Fruit fly (Drosophila melanogaster) whole organism, embryonic: ENCODE data around the gene CG32161.
A peak's percentile ranks its signal among the peaks of the same experiment; 100 is the strongest.

Source experiments
- Bgb ChIP-seq: fragments of 200-800 bp; sonication (Bioruptor generic); IDR thresholded peaks from 2 replicates; pipeline ENCODE4 v1.3.6; 2022; ENCODE audit warnings: missing biosample characterization, missing genetic modification characterization; ENCODE audit not compliant: partially characterized antibody
- CG10462 ChIP-seq: fragments of 200-800 bp; sonication (Bioruptor generic); optimal IDR thresholded peaks from 2 replicates; lab custom pipeline; 2016; ENCODE audit warnings: missing biosample characterization, missing genetic modification characterization
- CG11247 ChIP-seq: fragments of 200-800 bp; sonication (Bioruptor generic); IDR thresholded peaks from 2 replicates; pipeline ENCODE4 v1.3.6; 2022; ENCODE audit warnings: missing biosample characterization, missing genetic modification characterization
- CG12155 ChIP-seq: fragments of 200-800 bp; sonication (Bioruptor generic); optimal IDR thresholded peaks from 3 replicates; lab custom pipeline; 2016; ENCODE audit warnings: missing biosample characterization, missing genetic modification characterization
- CG12659 ChIP-seq: fragments of 200-800 bp; sonication (Bioruptor generic); optimal IDR thresholded peaks from 3 replicates; lab custom pipeline; 2017; ENCODE audit warnings: mild to moderate bottlenecking, missing biosample characterization, missing genetic modification reagents, missing genetic modification characterization
- CG17186 ChIP-seq: fragments of 200-800 bp; sonication (Bioruptor generic); optimal IDR thresholded peaks from 3 replicates; lab custom pipeline; 2017; ENCODE audit warnings: missing biosample characterization, missing genetic modification reagents, missing genetic modification characterization
- CG18262 ChIP-seq: fragments of 200-800 bp; optimal IDR thresholded peaks from 3 replicates; lab custom pipeline; 2019; ENCODE audit warnings: missing biosample characterization, mild to moderate bottlenecking, missing genetic modification characterization, moderate library complexity
- CG2712 ChIP-seq: fragments of 200-800 bp; optimal IDR thresholded peaks from 3 replicates; lab custom pipeline; 2019; ENCODE audit warnings: missing biosample characterization, mild to moderate bottlenecking, missing genetic modification characterization, moderate library complexity
- CG30431 ChIP-seq: fragments of 200-800 bp; sonication (Bioruptor generic); optimal IDR thresholded peaks from 2 replicates; lab custom pipeline; 2017; ENCODE audit warnings: missing biosample characterization, missing genetic modification characterization
- CG4404 ChIP-seq: fragments of 200-800 bp; sonication (Bioruptor generic); IDR thresholded peaks from 2 replicates; pipeline ENCODE4 v1.3.6; 2022; ENCODE audit warnings: missing biosample characterization, missing genetic modification characterization
- CG5953 ChIP-seq: fragments of 200-800 bp; sonication (Bioruptor generic); IDR thresholded peaks from 2 replicates; pipeline ENCODE4 v1.3.6; 2022; ENCODE audit warnings: missing biosample characterization, missing genetic modification characterization
- CG6654 ChIP-seq: fragments of 200-800 bp; sonication (Bioruptor generic); optimal IDR thresholded peaks from 2 replicates; lab custom pipeline; 2017; ENCODE audit warnings: missing biosample characterization, mild to moderate bottlenecking, missing genetic modification characterization
- CG6683 ChIP-seq: fragments of 200-800 bp; sonication (Bioruptor generic); optimal IDR thresholded peaks from 2 replicates; lab custom pipeline; 2017; ENCODE audit warnings: missing biosample characterization, mild to moderate bottlenecking, missing genetic modification characterization, missing genetic modification reagents
- CG7357 ChIP-seq: fragments of 200-800 bp; sonication (Bioruptor generic); IDR thresholded peaks from 3 replicates; pipeline ENCODE4 v1.3.6; 2022; ENCODE audit warnings: missing biosample characterization, missing genetic modification characterization
- CG7372 ChIP-seq: fragments of 200-800 bp; sonication (Bioruptor generic); IDR thresholded peaks from 2 replicates; pipeline ENCODE4 v1.3.6; 2022; ENCODE audit warnings: missing biosample characterization, missing genetic modification characterization
- CG7556 ChIP-seq: fragments of 200-800 bp; sonication (Bioruptor generic); optimal IDR thresholded peaks from 2 replicates; lab custom pipeline; 2017; ENCODE audit warnings: missing biosample characterization, mild to moderate bottlenecking, missing genetic modification characterization
- CG8388 ChIP-seq: fragments of 200-800 bp; sonication (Bioruptor generic); optimal IDR thresholded peaks from 2 replicates; lab custom pipeline; 2019; ENCODE audit warnings: missing biosample characterization, mild to moderate bottlenecking, missing genetic modification characterization, moderate library complexity
- CG8944 ChIP-seq: fragments of 200-800 bp; sonication (Bioruptor generic); optimal IDR thresholded peaks from 3 replicates; lab custom pipeline; 2016; ENCODE audit warnings: missing biosample characterization, missing genetic modification characterization
- CG9215 ChIP-seq: fragments of 200-800 bp; sonication (Bioruptor generic); IDR thresholded peaks from 2 replicates; pipeline ENCODE4 v1.3.6; 2022; ENCODE audit warnings: missing biosample characterization, missing genetic modification characterization
- CG9727 ChIP-seq: fragments of 200-800 bp; sonication (Bioruptor generic); optimal IDR thresholded peaks from 3 replicates; lab custom pipeline; 2017; ENCODE audit warnings: missing biosample characterization, mild to moderate bottlenecking, missing genetic modification characterization
- D19A ChIP-seq: fragments of 200-800 bp; optimal IDR thresholded peaks from 3 replicates; lab custom pipeline; 2019; ENCODE audit warnings: missing biosample characterization, mild to moderate bottlenecking, missing genetic modification characterization, moderate library complexity
- D19B ChIP-seq: fragments of 200-800 bp; sonication (Bioruptor generic); optimal IDR thresholded peaks from 2 replicates; lab custom pipeline; 2017; ENCODE audit warnings: missing biosample characterization, mild to moderate bottlenecking, missing genetic modification characterization
- Deaf1 ChIP-seq: fragments of 200-800 bp; optimal IDR thresholded peaks from 3 replicates; lab custom pipeline; 2019; ENCODE audit warnings: missing biosample characterization, mild to moderate bottlenecking, missing genetic modification characterization, moderate library complexity
- Drgx ChIP-seq: fragments of 200-800 bp; sonication (Bioruptor generic); IDR thresholded peaks from 2 replicates; pipeline ENCODE4 v1.3.6; 2022; ENCODE audit warnings: missing biosample characterization, missing genetic modification characterization
- Ets65A ChIP-seq: fragments of 200-800 bp; sonication (Bioruptor generic); peaks from one replicate; lab custom pipeline; 2016; ENCODE audit warnings: missing biosample characterization, missing genetic modification characterization
- Lhr ChIP-seq: fragments of 200-800 bp; sonication (Bioruptor generic); optimal IDR thresholded peaks from 3 replicates; lab custom pipeline; 2017; ENCODE audit warnings: mild to moderate bottlenecking, missing biosample characterization, missing genetic modification reagents, missing genetic modification characterization
- Mrtf ChIP-seq: fragments of 200-800 bp; sonication (Bioruptor generic); IDR thresholded peaks from 3 replicates; pipeline ENCODE4 v1.3.6; 2022; ENCODE audit warnings: missing biosample characterization, missing genetic modification characterization
- NK7.1 ChIP-seq: fragments of 200-800 bp; sonication (Bioruptor generic); optimal IDR thresholded peaks from 3 replicates; lab custom pipeline; 2016; ENCODE audit warnings: missing biosample characterization, missing genetic modification characterization
- Nf-YB ChIP-seq: fragments of 200-800 bp; sonication (Bioruptor generic); optimal IDR thresholded peaks from 3 replicates; lab custom pipeline; 2019; ENCODE audit warnings: missing biosample characterization, mild to moderate bottlenecking, missing genetic modification characterization, moderate library complexity
- NfI ChIP-seq: fragments of 200-800 bp; sonication (Bioruptor generic); optimal IDR thresholded peaks from 3 replicates; lab custom pipeline; 2018; ENCODE audit warnings: missing biosample characterization, mild to moderate bottlenecking, missing genetic modification characterization, moderate library complexity
- Vsx1 ChIP-seq: fragments of 200-800 bp; sonication (Bioruptor generic); optimal IDR thresholded peaks from 2 replicates; lab custom pipeline; 2017; ENCODE audit warnings: missing biosample characterization, mild to moderate bottlenecking, missing genetic modification characterization, missing genetic modification reagents
- Xrp1 ChIP-seq: fragments of 200-800 bp; sonication (Bioruptor generic); IDR thresholded peaks from 2 replicates; pipeline ENCODE4 v1.3.6; 2022; ENCODE audit warnings: missing biosample characterization, missing genetic modification characterization
- ato ChIP-seq: fragments of 200-800 bp; sonication (Bioruptor generic); IDR thresholded peaks from 2 replicates; pipeline ENCODE4 v1.3.6; 2022; ENCODE audit warnings: missing biosample characterization, missing genetic modification characterization; ENCODE audit not compliant: partially characterized antibody
- chn ChIP-seq: fragments of 200-800 bp; sonication (Bioruptor generic); optimal IDR thresholded peaks from 2 replicates; lab custom pipeline; 2016; ENCODE audit warnings: missing biosample characterization, missing genetic modification characterization
- dan ChIP-seq: fragments of 200-800 bp; sonication (Bioruptor generic); IDR thresholded peaks from 2 replicates; pipeline ENCODE4 v1.3.6; 2022; ENCODE audit warnings: missing biosample characterization, missing genetic modification characterization
- dmrt11E ChIP-seq: fragments of 200-800 bp; sonication (Bioruptor generic); optimal IDR thresholded peaks from 3 replicates; lab custom pipeline; 2018; ENCODE audit warnings: missing biosample characterization, mild to moderate bottlenecking, missing genetic modification characterization, moderate library complexity
- fd3F ChIP-seq: fragments of 200-800 bp; sonication (Bioruptor generic); optimal IDR thresholded peaks from 2 replicates; lab custom pipeline; 2018; ENCODE audit warnings: missing biosample characterization, mild to moderate bottlenecking, missing genetic modification characterization, moderate library complexity
- ftz-f1 ChIP-seq: fragments of 200-800 bp; sonication (Bioruptor generic); optimal IDR thresholded peaks from 2 replicates; lab custom pipeline; 2016; ENCODE audit warnings: missing biosample characterization, missing genetic modification characterization
- kay ChIP-seq: fragments of 200-800 bp; sonication (Bioruptor generic); optimal IDR thresholded peaks from 2 replicates; lab custom pipeline; 2016; ENCODE audit warnings: missing biosample characterization, missing genetic modification characterization
- lab ChIP-seq: fragments of 200-800 bp; sonication (Bioruptor generic); optimal IDR thresholded peaks from 3 replicates; lab custom pipeline; 2017; ENCODE audit warnings: missing biosample characterization, missing genetic modification characterization, mild to moderate bottlenecking, moderate library complexity, missing genetic modification reagents
- otp ChIP-seq: fragments of 200-800 bp; sonication (Bioruptor generic); IDR thresholded peaks from 3 replicates; pipeline ENCODE4, ENCODE4 v1.3.6; 2022; ENCODE audit warnings: missing biosample characterization, missing genetic modification characterization
- row ChIP-seq: fragments of 200-800 bp; sonication (Bioruptor generic); IDR thresholded peaks from 3 replicates; pipeline ENCODE4 v1.3.6; 2022; ENCODE audit warnings: missing biosample characterization, missing genetic modification characterization
- run ChIP-seq: fragments of 200-800 bp; sonication (Bioruptor generic); optimal IDR thresholded peaks from 3 replicates; lab custom pipeline; 2018; ENCODE audit warnings: missing biosample characterization, mild to moderate bottlenecking, missing genetic modification characterization
- salm ChIP-seq: fragments of 200-800 bp; sonication (Bioruptor generic); optimal IDR thresholded peaks from 2 replicates; lab custom pipeline; 2018; ENCODE audit warnings: missing biosample characterization, mild to moderate bottlenecking, missing genetic modification characterization
- schlank ChIP-seq: fragments of 200-800 bp; sonication (Bioruptor generic); optimal IDR thresholded peaks from 2 replicates; lab custom pipeline; 2018; ENCODE audit warnings: missing biosample characterization, mild to moderate bottlenecking, missing genetic modification characterization
- sens ChIP-seq: fragments of 200-800 bp; sonication (Bioruptor generic); peaks from one replicate; lab custom pipeline; 2016; ENCODE audit warnings: missing biosample characterization, missing genetic modification characterization
- sr ChIP-seq: fragments of 200-800 bp; sonication (Bioruptor generic); IDR thresholded peaks from 3 replicates; pipeline ENCODE4 v1.3.6; 2022; ENCODE audit warnings: missing biosample characterization, missing genetic modification characterization
- toy ChIP-seq: fragments of 200-800 bp; sonication (Bioruptor generic); IDR thresholded peaks from 2 replicates; pipeline ENCODE4 v1.3.6; 2022; ENCODE audit warnings: missing biosample characterization, missing genetic modification characterization
- trem ChIP-seq: fragments of 200-800 bp; optimal IDR thresholded peaks from 3 replicates; lab custom pipeline; 2019; ENCODE audit warnings: missing biosample characterization, mild to moderate bottlenecking, missing genetic modification characterization, moderate library complexity
- twi ChIP-seq: fragments of 200-800 bp; optimal IDR thresholded peaks from 2 replicates; lab custom pipeline; 2019; ENCODE audit warnings: missing biosample characterization, mild to moderate bottlenecking, missing genetic modification characterization, moderate library complexity
- vfl ChIP-seq: fragments of 200-800 bp; sonication (Bioruptor generic); optimal IDR thresholded peaks from 2 replicates; lab custom pipeline; 2016; ENCODE audit warnings: missing biosample characterization, missing genetic modification characterization

CG32161 gene

DNA sequence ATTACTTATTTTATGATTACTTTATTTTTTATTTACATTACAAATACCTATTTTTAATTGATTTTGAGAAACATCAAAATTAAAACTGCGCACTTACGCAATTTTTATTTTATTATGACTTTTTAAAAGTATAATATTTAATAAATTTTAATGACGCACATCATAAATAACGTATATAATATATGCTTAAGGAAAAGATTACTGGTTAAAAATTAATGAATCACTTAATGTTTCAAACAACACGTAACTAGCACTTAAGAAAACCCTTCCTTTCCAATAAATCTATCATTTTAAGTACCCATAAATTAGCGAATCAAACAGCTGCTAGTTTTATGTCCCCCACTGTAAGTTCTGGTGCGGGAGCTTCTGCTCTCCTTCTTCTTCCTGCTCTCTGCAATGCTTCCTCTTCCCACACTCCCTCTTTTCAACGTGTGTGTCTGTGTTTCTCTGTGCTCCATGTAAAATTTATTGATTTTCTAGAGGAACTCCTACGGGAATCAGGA is 39.2 kb upstream of the CG32161 start (continued):
- TF ChIP-seq Drgx (GFP tag; lab: Robert Waterston, UW), result peak; percentile 39; the same call in 1 of the 2 replicates
- peak; percentile 43 for TF ChIP-seq Nf-YB (GFP tag; lab: Kevin White, UChicago)
- TF ChIP-seq CG5953 (GFP tag; lab: Robert Waterston, UW), result 0 out of 2 replicates have a peak, but pooled peaks have one; percentile 3
- TF ChIP-seq CG6683 (GFP tag; lab: Kevin White, UChicago), result peak; percentile 60
- 0 out of 2 replicates have a peak, but pooled peaks have one; percentile 9 for TF ChIP-seq CG7372
- no peak for TF ChIP-seq ato (GFP tag; lab: Robert Waterston, UW)
- 0 out of 2 replicates have a peak, but pooled peaks have one; percentile 20 for TF ChIP-seq toy (GFP tag; lab: Robert Waterston, UW)
- TF ChIP-seq Ets65A, result no peak
- no peak for TF ChIP-seq Deaf1
- peak; percentile 3 for TF ChIP-seq chn
- peak; percentile 47 for TF ChIP-seq CG6654 (GFP tag; lab: Kevin White, UChicago)
- TF ChIP-seq CG30431 (GFP tag; lab: Kevin White, UChicago), result peak; percentile 47
- TF ChIP-seq dan (GFP tag; lab: Robert Waterston, UW), result no peak
- TF ChIP-seq salm, result peak; percentile 26
- 0 out of 3 replicates have a peak, but pooled peaks have one; percentile 12 for TF ChIP-seq Mrtf (GFP tag; lab: Robert Waterston, UW)
- peak; percentile 45 for TF ChIP-seq CG11247 (GFP tag; lab: Robert Waterston, UW)
- TF ChIP-seq kay (GFP tag; lab: Kevin White, UChicago), result peak; percentile 41
- peak; percentile 44 for TF ChIP-seq CG10462 (GFP tag; lab: Kevin White, UChicago)
- TF ChIP-seq run (tag; lab: Kevin White, UChicago), result peak; percentile 22
- peak; percentile 48 for TF ChIP-seq CG9215 (GFP tag; lab: Robert Waterston, UW)
- TF ChIP-seq D19B (GFP tag; lab: Kevin White, UChicago), result peak; percentile 23
- peak; percentile 29; the same call in 1 of the 2 replicates for TF ChIP-seq CG4404 (GFP tag; lab: Robert Waterston, UW)
- TF ChIP-seq CG2712 (tag; lab: Kevin White, UChicago), result peak; percentile 78
- no peak for TF ChIP-seq ftz-f1 (GFP tag; lab: Kevin White, UChicago)
- TF ChIP-seq NK7.1 (GFP tag; lab: Kevin White, UChicago), result no peak
- peak; percentile 42 for TF ChIP-seq Vsx1 (GFP tag; lab: Kevin White, UChicago)
- TF ChIP-seq lab (GFP tag; lab: Kevin White, UChicago), result peak; percentile 75
- TF ChIP-seq CG18262, result peak; percentile 89
- TF ChIP-seq CG17186 (GFP tag; lab: Kevin White, UChicago), result no peak
- TF ChIP-seq CG9727 (GFP tag; lab: Kevin White, UChicago), result peak; percentile 70
- no peak for TF ChIP-seq vfl (GFP tag; lab: Kevin White, UChicago)
- TF ChIP-seq CG7357 (GFP tag; lab: Robert Waterston, UW), result 0 out of 3 replicates have a peak, but pooled peaks have one; percentile 50
- TF ChIP-seq CG8388 (GFP tag; lab: Kevin White, UChicago), result peak; percentile 58
- peak; percentile 59 for TF ChIP-seq fd3F (GFP tag; lab: Kevin White, UChicago)
- TF ChIP-seq Xrp1 (GFP tag; lab: Robert Waterston, UW), result peak; percentile 70
- peak; percentile 35 for TF ChIP-seq Lhr (GFP tag; lab: Kevin White, UChicago)
- TF ChIP-seq sr (GFP tag; lab: Robert Waterston, UW), result no peak
- TF ChIP-seq trem (tag; lab: Kevin White, UChicago), result peak; percentile 38
- TF ChIP-seq sens (GFP tag; lab: Kevin White, UChicago), result peak; percentile 56
- TF ChIP-seq otp (GFP tag; lab: Robert Waterston, UW), result no peak
- TF ChIP-seq CG12659 (GFP tag; lab: Kevin White, UChicago), result peak; percentile 83
- peak; percentile 25 for TF ChIP-seq twi
- TF ChIP-seq CG12155 (GFP tag; lab: Kevin White, UChicago), result peak; percentile 53
- TF ChIP-seq D19A (tag; lab: Kevin White, UChicago), result peak; percentile 52
- TF ChIP-seq Bgb (GFP tag; lab: Robert Waterston, UW), result no peak
- peak; percentile 91 for TF ChIP-seq CG7556 (GFP tag; lab: Kevin White, UChicago)
- TF ChIP-seq schlank (tag; lab: Kevin White, UChicago), result peak; percentile 13
- peak; percentile 68 for TF ChIP-seq NfI (GFP tag; lab: Kevin White, UChicago)
- peak; percentile 70 for TF ChIP-seq row (GFP tag; lab: Robert Waterston, UW)
- TF ChIP-seq CG8944, result no peak
- TF ChIP-seq dmrt11E (tag; lab: Kevin White, UChicago), result peak; percentile 66
